Fruit fly (Drosophila melanogaster): ENCODE data around the gene CG5254.

DNA sequence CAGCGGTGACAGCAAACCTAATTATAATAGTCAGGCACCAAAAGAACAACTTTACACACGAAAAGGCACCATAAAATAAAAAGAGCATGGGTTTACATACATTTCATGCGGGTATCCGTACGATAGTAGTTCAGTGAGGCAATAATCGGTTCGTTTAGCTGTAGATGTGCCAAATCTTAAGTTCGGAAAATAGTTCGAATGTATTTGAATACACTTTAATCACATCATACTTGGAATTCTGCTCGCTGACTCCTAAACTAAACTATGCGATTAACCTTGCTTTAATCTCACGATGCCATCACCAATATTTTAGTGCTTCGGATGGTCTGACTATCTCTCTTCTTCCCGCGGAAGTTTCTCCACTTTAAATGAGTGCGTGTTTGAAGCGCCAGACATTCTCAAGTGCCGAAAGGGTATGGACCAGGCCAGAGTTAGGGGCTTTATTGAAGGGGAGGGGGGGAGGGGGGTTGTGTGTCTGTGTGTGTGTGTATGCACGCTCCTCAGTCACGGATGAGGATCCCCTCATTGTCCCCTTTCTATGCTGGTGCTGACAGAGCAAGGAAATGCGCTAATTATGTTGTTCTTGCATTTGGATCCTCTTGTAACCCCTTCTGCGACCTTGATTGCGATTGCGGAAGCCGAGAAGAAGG is 36.8 kb upstream of the CG5254 start:
- TF ChIP-seq psq (optimal IDR thresholded peaks at IDR 0.05) (no peak), Sin3A (optimal IDR thresholded peaks at IDR 0.05) (no peak)
